Fruit fly (Drosophila melanogaster) whole organism, pupa: Measurements from ENCODE around the gene ATPsynCF6.

Source experiments
- CG13204 ChIP-seq: fragments of 200-800 bp; sonication (Bioruptor generic); optimal IDR thresholded peaks from 2 replicates; lab custom pipeline; 2018; ENCODE audit warnings: missing biosample characterization, mild to moderate bottlenecking, missing genetic modification characterization, moderate library complexity
- CG17806 ChIP-seq: fragments of 200-800 bp; sonication (Bioruptor generic); optimal IDR thresholded peaks from 2 replicates; lab custom pipeline; 2018; ENCODE audit warnings: missing biosample characterization, mild to moderate bottlenecking, missing genetic modification characterization, moderate library complexity
- CG34367 ChIP-seq: fragments of 200-800 bp; sonication (Bioruptor generic); optimal IDR thresholded peaks from 2 replicates; lab custom pipeline; 2018; ENCODE audit warnings: missing biosample characterization, mild to moderate bottlenecking, missing genetic modification characterization
- CG4496 ChIP-seq: fragments of 200-800 bp; sonication (Bioruptor generic); IDR thresholded peaks from 3 replicates; pipeline ENCODE4 v1.3.6; 2022; ENCODE audit warnings: missing biosample characterization, missing genetic modification characterization
- CG8159 ChIP-seq: fragments of 200-800 bp; sonication (Bioruptor generic); optimal IDR thresholded peaks from 3 replicates; lab custom pipeline; 2018; ENCODE audit warnings: missing biosample characterization, mild to moderate bottlenecking, missing genetic modification characterization, moderate library complexity
- CG8301 ChIP-seq: fragments of 200-800 bp; sonication (Bioruptor generic); optimal IDR thresholded peaks from 2 replicates; lab custom pipeline; 2018; ENCODE audit warnings: missing biosample characterization, mild to moderate bottlenecking, missing genetic modification characterization
- D1 ChIP-seq: fragments of 200-800 bp; sonication (Bioruptor generic); optimal IDR thresholded peaks from 2 replicates; lab custom pipeline; 2018; ENCODE audit warnings: missing biosample characterization, mild to moderate bottlenecking, missing genetic modification characterization, moderate library complexity
- Ets98B ChIP-seq: fragments of 200-800 bp; sonication (Bioruptor generic); IDR thresholded peaks from 2 replicates; pipeline ENCODE4 v1.3.6; 2022; ENCODE audit warnings: missing biosample characterization, missing genetic modification characterization
- Pif1A ChIP-seq: fragments of 200-800 bp; sonication (Bioruptor generic); optimal IDR thresholded peaks from 3 replicates; lab custom pipeline; 2016; ENCODE audit warnings: missing biosample characterization, missing genetic modification characterization

- TF ChIP-seq Ets98B (GFP tag; lab: Robert Waterston, UW): no peak
- TF ChIP-seq CG8301: no peak
- no peak for TF ChIP-seq CG8159
- TF ChIP-seq CG4496 (GFP tag; lab: Robert Waterston, UW): no peak
- no peak for TF ChIP-seq CG34367
- TF ChIP-seq Pif1A (GFP tag; lab: Kevin White, UChicago): no peak
- TF ChIP-seq CG17806 (tag; lab: Kevin White, UChicago): no peak
- TF ChIP-seq CG13204 (GFP tag; lab: Kevin White, UChicago): no peak
- no peak for TF ChIP-seq D1 (tag; lab: Kevin White, UChicago)
Measured at dm6 chr3R:23402508-23402907, 46.6 kb upstream of the ATPsynCF6 start, which contains the start of gene Ir94d.
